Fruit fly (Drosophila melanogaster) whole organism, pupa: ENCODE results near the gene Hmgcr.

ENCODE experiments used
- CG14655 ChIP-seq: fragments of 200-800 bp; sonication (Bioruptor generic); optimal IDR thresholded peaks from 3 replicates; lab custom pipeline; 2017; ENCODE audit warnings: mild to moderate bottlenecking, missing biosample characterization, missing genetic modification reagents, missing genetic modification characterization
- CG17806 ChIP-seq: fragments of 200-800 bp; sonication (Bioruptor generic); optimal IDR thresholded peaks from 2 replicates; lab custom pipeline; 2018; ENCODE audit warnings: missing biosample characterization, mild to moderate bottlenecking, missing genetic modification characterization, moderate library complexity
- CG4496 ChIP-seq: fragments of 200-800 bp; sonication (Bioruptor generic); IDR thresholded peaks from 3 replicates; pipeline ENCODE4 v1.3.6; 2022; ENCODE audit warnings: missing biosample characterization, missing genetic modification characterization
- CG8159 ChIP-seq: fragments of 200-800 bp; sonication (Bioruptor generic); optimal IDR thresholded peaks from 3 replicates; lab custom pipeline; 2018; ENCODE audit warnings: missing biosample characterization, mild to moderate bottlenecking, missing genetic modification characterization, moderate library complexity

dm6 chr3R:23787632-23787960 is 54.5 kb downstream of the Hmgcr start:
- TF ChIP-seq CG8159 (tag; lab: Kevin White, UChicago) (no peak), CG4496 (no peak), CG14655 (GFP tag; lab: Kevin White, UChicago) (no peak), CG17806 (tag; lab: Kevin White, UChicago) (no peak)
